Worm (Caenorhabditis elegans) whole organism, L1 larva: ENCODE results near the gene med-2.

ENCODE experiments used
- aha-1 ChIP-seq: fragments of 150-350 bp; optimal IDR thresholded peaks from 2 replicates; lab custom pipeline; 2014; ENCODE audit warnings: missing biosample characterization, missing genetic modification characterization
- alr-1 ChIP-seq: fragments of 200-800 bp; sonication (Bioruptor generic); optimal IDR thresholded peaks from 2 replicates; lab custom pipeline; 2018; ENCODE audit warnings: borderline replicate concordance, mild to moderate bottlenecking, missing genetic modification characterization, missing compliant biosample characterization
- aly-2 ChIP-seq: fragments of 150-350 bp; optimal IDR thresholded peaks from 2 replicates; lab custom pipeline; 2014; ENCODE audit warnings: missing biosample characterization, missing genetic modification characterization
- blmp-1 ChIP-seq: fragments of 150-350 bp; optimal IDR thresholded peaks from 2 replicates; lab custom pipeline; 2014; ENCODE audit warnings: missing biosample characterization, missing genetic modification characterization
- ceh-8 ChIP-seq: fragments of 200-800 bp; sonication (Bioruptor generic); optimal IDR thresholded peaks from 2 replicates; lab custom pipeline; 2018; ENCODE audit warnings: mild to moderate bottlenecking, missing genetic modification characterization, moderate library complexity, missing compliant biosample characterization
- ceh-82 ChIP-seq, 3 experiments: fragments of 150-350 bp in 1 of 3; sonication (generic microtip) in 2 of 3; optimal IDR thresholded peaks; 2 replicates each; lab custom pipeline; 2014 to 2017; ENCODE audit warnings: missing biosample characterization in 3 of 3, missing genetic modification characterization in 3 of 3
- ceh-90 ChIP-seq: sonication (generic microtip); optimal IDR thresholded peaks from 2 replicates; lab custom pipeline; 2016; ENCODE audit warnings: missing genetic modification characterization, missing compliant biosample characterization
- ces-1 ChIP-seq: fragments of 150-350 bp; optimal IDR thresholded peaks from 2 replicates; lab custom pipeline; 2014; ENCODE audit warnings: missing biosample characterization, missing genetic modification reagents, missing genetic modification characterization
- dpl-1 ChIP-seq, 3 experiments: fragments of 150-350 bp in 2 of 3; sonication (generic microtip) in 1 of 3; optimal IDR thresholded peaks; 2 replicates each; lab custom pipeline; 2014 to 2017; ENCODE audit warnings: missing biosample characterization in 3 of 3, missing genetic modification characterization in 3 of 3, missing genetic modification reagents in 3 of 3
- elt-3 ChIP-seq, 6 experiments: fragments of 150-350 bp in 1 of 6; sonication (generic microtip); optimal IDR thresholded peaks; 2 replicates each; lab custom pipeline; 2017 to 2018; ENCODE audit warnings: missing biosample characterization in 6 of 6, missing genetic modification characterization in 6 of 6, inconsistent platforms in 1 of 6
- fkh-4 ChIP-seq: sonication (generic microtip); optimal IDR thresholded peaks from 2 replicates; lab custom pipeline; 2016; ENCODE audit warnings: missing compliant biosample characterization, missing genetic modification characterization, borderline replicate concordance
- fos-1 ChIP-seq: fragments of 150-350 bp; optimal IDR thresholded peaks from 2 replicates; lab custom pipeline; 2014; ENCODE audit warnings: missing biosample characterization, missing genetic modification characterization
- grh-1 ChIP-seq: fragments of 200-800 bp; sonication (Bioruptor generic); IDR thresholded peaks from 2 replicates; pipeline ENCODE4 v1.3.6; 2022; ENCODE audit warnings: missing genetic modification reagents, missing genetic modification characterization, missing compliant biosample characterization
- irx-1 ChIP-seq: sonication (generic microtip); optimal IDR thresholded peaks from 2 replicates; lab custom pipeline; 2016; ENCODE audit warnings: missing genetic modification characterization, missing compliant biosample characterization
- lin-15B ChIP-seq: fragments of 150-350 bp; sonication (generic microtip); optimal IDR thresholded peaks from 3 replicates; lab custom pipeline; 2014; ENCODE audit warnings: missing biosample characterization, missing genetic modification characterization
- lin-39 ChIP-seq: fragments of 150-350 bp; optimal IDR thresholded peaks from 2 replicates; lab custom pipeline; 2014; ENCODE audit warnings: missing biosample characterization, missing genetic modification reagents, missing genetic modification characterization
- lir-3 ChIP-seq: sonication (generic microtip); optimal IDR thresholded peaks from 2 replicates; lab custom pipeline; 2016; ENCODE audit warnings: mild to moderate bottlenecking, missing genetic modification characterization, moderate library complexity, missing compliant biosample characterization; ENCODE audit not compliant: poor library complexity
- mab-9 ChIP-seq: fragments of 200-800 bp; sonication (Bioruptor generic); IDR thresholded peaks from 2 replicates; pipeline ENCODE4 v1.3.6; 2022; ENCODE audit warnings: missing genetic modification reagents, missing genetic modification characterization, missing compliant biosample characterization
- mep-1 ChIP-seq: fragments of 150-350 bp; optimal IDR thresholded peaks from 2 replicates; lab custom pipeline; 2014; ENCODE audit warnings: missing biosample characterization, missing genetic modification characterization
- nhr-12 ChIP-seq: sonication (generic microtip); optimal IDR thresholded peaks from 2 replicates; lab custom pipeline; 2017; ENCODE audit warnings: missing biosample characterization, missing genetic modification characterization
- nhr-19 ChIP-seq: fragments of 200-800 bp; sonication (Bioruptor generic); conservative IDR thresholded peaks from 2 replicates; pipeline ENCODE4 v1.3.6; 2022; ENCODE audit warnings: missing genetic modification characterization, missing compliant biosample characterization
- nhr-20 ChIP-seq: sonication (generic microtip); optimal IDR thresholded peaks from 2 replicates; lab custom pipeline; 2016; ENCODE audit warnings: mild to moderate bottlenecking, missing genetic modification characterization, missing compliant biosample characterization
- nhr-76 ChIP-seq: sonication (generic microtip); optimal IDR thresholded peaks from 2 replicates; lab custom pipeline; 2017; ENCODE audit warnings: missing biosample characterization, missing genetic modification characterization
- nhr-77 ChIP-seq: fragments of 150-350 bp; optimal IDR thresholded peaks from 2 replicates; lab custom pipeline; 2014; ENCODE audit warnings: missing biosample characterization, missing genetic modification characterization
- nhr-85 ChIP-seq: sonication (generic microtip); peaks from one replicate; lab custom pipeline; 2016; ENCODE audit warnings: missing genetic modification characterization, inconsistent platforms, missing compliant biosample characterization
- rnt-1 ChIP-seq: sonication (generic microtip); optimal IDR thresholded peaks from 2 replicates; lab custom pipeline; 2016; ENCODE audit warnings: mild to moderate bottlenecking, missing genetic modification characterization, moderate library complexity, missing compliant biosample characterization
- skn-1 ChIP-seq: fragments of 150-350 bp; optimal IDR thresholded peaks from 2 replicates; lab custom pipeline; 2014; ENCODE audit warnings: missing biosample characterization, missing genetic modification characterization
- snu-23 ChIP-seq: sonication (generic microtip); optimal IDR thresholded peaks from 2 replicates; lab custom pipeline; 2016; ENCODE audit warnings: missing genetic modification characterization, missing compliant biosample characterization
- sox-4 ChIP-seq: sonication (generic microtip); optimal IDR thresholded peaks from 2 replicates; lab custom pipeline; 2016; ENCODE audit warnings: missing genetic modification characterization, missing compliant biosample characterization
- sup-37 ChIP-seq: fragments of 200-800 bp; sonication (Bioruptor generic); optimal IDR thresholded peaks from 2 replicates; lab custom pipeline; 2018; ENCODE audit warnings: mild to moderate bottlenecking, missing genetic modification characterization, missing compliant biosample characterization
- swsn-7 ChIP-seq: sonication (generic microtip); optimal IDR thresholded peaks from 2 replicates; lab custom pipeline; 2016; ENCODE audit warnings: missing genetic modification characterization, missing compliant biosample characterization
- tbx-2 ChIP-seq: sonication (generic microtip); optimal IDR thresholded peaks from 2 replicates; lab custom pipeline; 2016; ENCODE audit warnings: missing genetic modification characterization, missing compliant biosample characterization
- tlp-1 ChIP-seq: fragments of 150-350 bp; optimal IDR thresholded peaks from 2 replicates; lab custom pipeline; 2014; ENCODE audit warnings: missing biosample characterization, missing genetic modification characterization
- unc-130 ChIP-seq: fragments of 150-350 bp; optimal IDR thresholded peaks from 2 replicates; lab custom pipeline; 2017; ENCODE audit warnings: missing biosample characterization, missing genetic modification characterization, inconsistent platforms
- unc-86 ChIP-seq: sonication (generic microtip); optimal IDR thresholded peaks from 2 replicates; lab custom pipeline; 2016; ENCODE audit warnings: missing genetic modification characterization, missing compliant biosample characterization
- unc-98 ChIP-seq: fragments of 200-800 bp; sonication (Bioruptor generic); IDR thresholded peaks from 2 replicates; pipeline ENCODE4 v1.3.6; 2022; ENCODE audit warnings: missing genetic modification characterization, missing compliant biosample characterization
- vab-15 ChIP-seq: sonication (generic microtip); optimal IDR thresholded peaks from 2 replicates; lab custom pipeline; 2017; ENCODE audit warnings: missing genotype, mild to moderate bottlenecking, missing genetic modification characterization, missing compliant biosample characterization
- xbp-1 ChIP-seq: sonication (generic microtip); optimal IDR thresholded peaks from 2 replicates; lab custom pipeline; 2016; ENCODE audit warnings: missing genetic modification characterization, missing compliant biosample characterization
- zag-1 ChIP-seq: fragments of 150-350 bp; optimal IDR thresholded peaks from 2 replicates; lab custom pipeline; 2014; ENCODE audit warnings: missing biosample characterization, missing genetic modification characterization
- zip-4 ChIP-seq: fragments of 200-800 bp; sonication (Bioruptor generic); optimal IDR thresholded peaks from 2 replicates; lab custom pipeline; 2018; ENCODE audit warnings: mild to moderate bottlenecking, missing genetic modification characterization, moderate library complexity, missing compliant biosample characterization
- ztf-4 ChIP-seq: fragments of 150-350 bp; optimal IDR thresholded peaks from 2 replicates; lab custom pipeline; 2014; ENCODE audit warnings: missing biosample characterization, missing genetic modification characterization

Gene med-2

ce11 chrIII:6869268-6869667 is 15.0 kb upstream of the med-2 start, which contains the start of the genes cra-1 and kbp-1 (continued):
- TF ChIP-seq blmp-1 (tag; lab: Kevin White, UChicago) (peak; percentile 50), tbx-2 (tag; lab: Kevin White, UChicago) (peak; percentile 21), ceh-90 (tag; lab: Kevin White, UChicago) (no peak), xbp-1 (tag; lab: Kevin White, UChicago) (peak; percentile 7), fkh-4 (tag; lab: Kevin White, UChicago) (no peak), zip-4 (GFP tag; lab: Kevin White, UChicago) (no peak), aha-1 (tag; lab: Kevin White, UChicago) (no peak), swsn-7 (tag; lab: Kevin White, UChicago) (no peak), ceh-82 (tag; optimal IDR thresholded peaks at IDR 0.05; lab: Kevin White, UChicago) (no peak), sox-4 (tag; lab: Kevin White, UChicago) (no peak), alr-1 (tag; lab: Kevin White, UChicago) (no peak), nhr-19 (GFP tag; lab: Robert Waterston, UW) (peak; percentile 14; the same call in 1 of the 2 replicates), irx-1 (no peak), unc-130 (peak; percentile 26), dpl-1 (GFP tag; optimal IDR thresholded peaks at IDR 0.05; lab: Kevin White, UChicago) (peak; percentile 81 to 91 (median 87)), fos-1 (tag; lab: Kevin White, UChicago) (no peak), snu-23 (GFP tag; lab: Kevin White, UChicago) (peak; percentile 43), aly-2 (tag; lab: Kevin White, UChicago) (no peak), unc-86 (tag; lab: Kevin White, UChicago) (no peak), elt-3 (tag; optimal IDR thresholded peaks at IDR 0.05; lab: Kevin White, UChicago) (peak in 1 of 6 experiments; percentile 33), tlp-1 (tag; lab: Kevin White, UChicago) (no peak), ces-1 (GFP tag; lab: Kevin White, UChicago) (no peak), lir-3 (tag; lab: Kevin White, UChicago) (no peak), ztf-4 (no peak), mep-1 (tag; lab: Kevin White, UChicago) (peak; percentile 55), skn-1 (tag; lab: Kevin White, UChicago) (peak; percentile 45), sup-37 (GFP tag; lab: Kevin White, UChicago) (no peak), nhr-20 (peak; percentile 21), unc-98 (GFP tag; lab: Robert Waterston, UW) (no peak), nhr-76 (tag; lab: Kevin White, UChicago) (no peak), lin-39 (tag; lab: Kevin White, UChicago) (no peak)

DNA sequence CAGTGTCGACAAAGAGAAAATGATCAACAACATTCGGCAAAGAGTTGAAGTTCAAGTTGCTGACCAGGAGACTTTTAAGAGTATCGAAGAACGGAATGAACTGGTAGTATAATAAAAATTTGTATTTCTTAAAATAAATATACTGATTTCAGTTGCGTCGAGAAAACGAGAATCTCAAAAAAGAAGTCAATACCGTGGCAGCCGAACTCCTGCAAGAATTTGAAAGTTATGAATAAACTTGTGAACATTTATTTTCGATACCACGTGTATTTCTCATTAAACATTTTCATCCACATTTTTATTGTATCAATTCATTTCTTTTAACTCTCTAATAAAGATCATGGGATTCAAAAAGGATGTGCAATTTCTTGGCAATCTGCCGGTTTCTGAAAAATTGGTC is 14.3 kb upstream of the med-2 start, which contains the start of gene K04C2.8:
Gene K04C2.8, plus strand, starts transcription at position 301 of the 400 bp plus-strand sequence.
- TF ChIP-seq rnt-1 (no peak), ztf-4 (no peak), nhr-77 (tag; lab: Kevin White, UChicago) (no peak), nhr-12 (no peak), zag-1 (tag; lab: Kevin White, UChicago) (no peak), lin-15B (tag; lab: Kevin White, UChicago) (no peak), ceh-82 (tag; optimal IDR thresholded peaks at IDR 0.05; lab: Kevin White, UChicago) (no peak), vab-15 (tag; lab: Kevin White, UChicago) (no peak), grh-1 (no peak), nhr-76 (tag; lab: Kevin White, UChicago) (no peak), snu-23 (GFP tag; lab: Kevin White, UChicago) (no peak), ceh-8 (GFP tag; lab: Kevin White, UChicago) (no peak), mab-9 (GFP tag; lab: Robert Waterston, UW) (no peak), nhr-85 (tag; lab: Kevin White, UChicago) (no peak)
